Worm (Caenorhabditis elegans) whole organism, midembryonic: Measurements from ENCODE around the gene K03H1.12.

ENCODE experiments used
- T22C8.4 ChIP-seq: fragments of 200-800 bp; sonication (Bioruptor generic); IDR thresholded peaks from 2 replicates; pipeline ENCODE4 v1.3.6; 2022; ENCODE audit warnings: missing genetic modification characterization, missing compliant biosample characterization
- cog-1 ChIP-seq: sonication (generic microtip); optimal IDR thresholded peaks from 2 replicates; lab custom pipeline; 2016; ENCODE audit warnings: missing genetic modification characterization, missing compliant biosample characterization
- flt-1 ChIP-seq: fragments of 200-800 bp; sonication (Bioruptor generic); IDR thresholded peaks from 2 replicates; pipeline ENCODE4 v1.3.6; 2022; ENCODE audit warnings: missing genetic modification characterization, missing compliant biosample characterization
- klf-2 ChIP-seq: fragments of 200-800 bp; sonication (Bioruptor generic); conservative IDR thresholded peaks from 2 replicates; pipeline ENCODE4 v1.3.6; 2022; ENCODE audit warnings: missing genetic modification reagents, missing genetic modification characterization, missing compliant biosample characterization
- med-1 ChIP-seq: sonication (generic microtip); optimal IDR thresholded peaks from 2 replicates; lab custom pipeline; 2017; ENCODE audit warnings: missing genetic modification characterization, mild to moderate bottlenecking, missing compliant biosample characterization, antibody characterized with exemption, missing genetic modification reagents; ENCODE audit not compliant: insufficient read depth
- ref-1 ChIP-seq: fragments of 200-800 bp; sonication (Bioruptor generic); conservative IDR thresholded peaks from 2 replicates; pipeline ENCODE4 v1.3.6; 2022; ENCODE audit warnings: missing genetic modification reagents, missing genetic modification characterization, missing compliant biosample characterization
- tab-1 ChIP-seq: fragments of 200-800 bp; sonication (Bioruptor generic); IDR thresholded peaks from 2 replicates; pipeline ENCODE4 v1.3.6; 2022; ENCODE audit warnings: missing genetic modification characterization, missing compliant biosample characterization
- ztf-23 ChIP-seq: fragments of 200-800 bp; sonication (Bioruptor generic); IDR thresholded peaks from 2 replicates; pipeline ENCODE4 v1.3.6; 2022; ENCODE audit warnings: missing genetic modification reagents, missing genetic modification characterization, missing compliant biosample characterization
- ztf-29 ChIP-seq: fragments of 200-800 bp; sonication (Bioruptor generic); IDR thresholded peaks from 2 replicates; pipeline ENCODE4 v1.3.6; 2022; ENCODE audit warnings: missing genetic modification reagents, missing genetic modification characterization, missing compliant biosample characterization

The K03H1.12 gene

ce11 chrIII:9930406-9930805 is 11.0 kb upstream of the K03H1.12 start:
- TF ChIP-seq tab-1 (GFP tag; lab: Robert Waterston, UW) (no peak), ref-1 (GFP tag; lab: Robert Waterston, UW) (no peak), flt-1 (GFP tag; lab: Robert Waterston, UW) (no peak), klf-2 (no peak), ztf-23 (GFP tag; lab: Robert Waterston, UW) (no peak), ztf-29 (GFP tag; lab: Robert Waterston, UW) (no peak), cog-1 (tag; lab: Kevin White, UChicago) (no peak), T22C8.4 (GFP tag; lab: Robert Waterston, UW) (no peak)

- TF ChIP-seq flt-1 (GFP tag; lab: Robert Waterston, UW) = no peak
- no peak for TF ChIP-seq cog-1 (tag; lab: Kevin White, UChicago)
- no peak for TF ChIP-seq ztf-23 (GFP tag; lab: Robert Waterston, UW)
These were observed 9.3 kb upstream of the K03H1.12 start, which contains the start of gene dec-7 for ce11 chrIII:9932091-9932490. dec-7 (plus strand) TSS chrIII:9932398.

ce11 chrIII:9944723-9945122 is 3.3 kb downstream of the K03H1.12 start, which contains the start of gene gln-2:
gln-2 (minus strand) TSS chrIII:9944823.
- no peak for TF ChIP-seq cog-1 (tag; lab: Kevin White, UChicago)
- TF ChIP-seq ztf-29 (GFP tag; lab: Robert Waterston, UW) = no peak
- TF ChIP-seq ref-1 (GFP tag; lab: Robert Waterston, UW) = no peak
- no peak for TF ChIP-seq tab-1 (GFP tag; lab: Robert Waterston, UW)

- TF ChIP-seq cog-1 (tag; lab: Kevin White, UChicago) (no peak), flt-1 (GFP tag; lab: Robert Waterston, UW) (no peak), tab-1 (GFP tag; lab: Robert Waterston, UW) (no peak), klf-2 (no peak), ztf-23 (GFP tag; lab: Robert Waterston, UW) (no peak), ztf-29 (GFP tag; lab: Robert Waterston, UW) (no peak), med-1 (no peak), ref-1 (GFP tag; lab: Robert Waterston, UW) (no peak), T22C8.4 (GFP tag; lab: Robert Waterston, UW) (no peak)
These were observed 5.5 kb downstream of the K03H1.12 start, which contains the start of gene K03H1.7 for ce11 chrIII:9946806-9947419. K03H1.7 (plus strand) TSS chrIII:9947405.

- TF ChIP-seq flt-1 (GFP tag; lab: Robert Waterston, UW) (no peak), med-1 (no peak), ztf-23 (GFP tag; lab: Robert Waterston, UW) (no peak), tab-1 (GFP tag; lab: Robert Waterston, UW) (no peak), klf-2 (no peak), T22C8.4 (GFP tag; lab: Robert Waterston, UW) (no peak), ztf-29 (GFP tag; lab: Robert Waterston, UW) (no peak), ref-1 (GFP tag; lab: Robert Waterston, UW) (no peak), cog-1 (tag; lab: Kevin White, UChicago) (no peak)
These were observed 8.8 kb downstream of the K03H1.12 start, which contains the start of gene K03H1.13 for ce11 chrIII:9950244-9950643. K03H1.13 (minus strand) TSS chrIII:9950344.

ce11 chrIII:9951864-9952263 is 10.4 kb downstream of the K03H1.12 start, which contains the start of gene K03H1.11:
K03H1.11 (minus strand) TSS chrIII:9951964.
- no peak for TF ChIP-seq ztf-23 (GFP tag; lab: Robert Waterston, UW)
- TF ChIP-seq ref-1 (GFP tag; lab: Robert Waterston, UW) = no peak
- TF ChIP-seq tab-1 (GFP tag; lab: Robert Waterston, UW) = no peak
- TF ChIP-seq flt-1 (GFP tag; lab: Robert Waterston, UW) = no peak
- no peak for TF ChIP-seq ztf-29 (GFP tag; lab: Robert Waterston, UW)
- no peak for TF ChIP-seq T22C8.4 (GFP tag; lab: Robert Waterston, UW)
- TF ChIP-seq cog-1 (tag; lab: Kevin White, UChicago) = no peak
- no peak for TF ChIP-seq klf-2
- TF ChIP-seq med-1 = no peak

ce11 chrIII:9956123-9956522 is 14.7 kb downstream of the K03H1.12 start, which contains the start of gene mog-1:
mog-1 (minus strand) TSS chrIII:9956215.
- TF ChIP-seq ztf-29 (GFP tag; lab: Robert Waterston, UW) (no peak), ref-1 (GFP tag; lab: Robert Waterston, UW) (no peak), T22C8.4 (GFP tag; lab: Robert Waterston, UW) (no peak), ztf-23 (GFP tag; lab: Robert Waterston, UW) (no peak), cog-1 (tag; lab: Kevin White, UChicago) (no peak)

ce11 chrIII:9956665-9957401 is 15.4 kb downstream of the K03H1.12 start, which contains the start of gene alx-1:
alx-1 (plus strand) TSS chrIII:9957351.
- no peak for TF ChIP-seq cog-1 (tag; lab: Kevin White, UChicago)
- no peak for TF ChIP-seq ztf-23 (GFP tag; lab: Robert Waterston, UW)
- no peak for TF ChIP-seq flt-1 (GFP tag; lab: Robert Waterston, UW)
- TF ChIP-seq ztf-29 (GFP tag; lab: Robert Waterston, UW) = no peak
- TF ChIP-seq klf-2 = no peak
- TF ChIP-seq ref-1 (GFP tag; lab: Robert Waterston, UW) = no peak
- no peak for TF ChIP-seq med-1
- no peak for TF ChIP-seq T22C8.4 (GFP tag; lab: Robert Waterston, UW)
- TF ChIP-seq tab-1 (GFP tag; lab: Robert Waterston, UW) = no peak

- no peak for TF ChIP-seq tab-1 (GFP tag; lab: Robert Waterston, UW)
- TF ChIP-seq ref-1 (GFP tag; lab: Robert Waterston, UW) = no peak
- TF ChIP-seq ztf-29 (GFP tag; lab: Robert Waterston, UW) = no peak
- no peak for TF ChIP-seq med-1
- no peak for TF ChIP-seq cog-1 (tag; lab: Kevin White, UChicago)
- TF ChIP-seq ztf-23 (GFP tag; lab: Robert Waterston, UW) = no peak
- no peak for TF ChIP-seq flt-1 (GFP tag; lab: Robert Waterston, UW)
- TF ChIP-seq klf-2 = no peak
- TF ChIP-seq T22C8.4 (GFP tag; lab: Robert Waterston, UW) = no peak
These were observed 22.0 kb downstream of the K03H1.12 start for ce11 chrIII:9963447-9963846.
